Fruit fly (Drosophila melanogaster) whole organism, wandering third instar larva: Measurements from ENCODE around the gene DopEcR.

ENCODE experiments used
- Hr83 ChIP-seq: fragments of 200-300 bp; sonication (Bioruptor generic); optimal IDR thresholded peaks from 2 replicates; lab custom pipeline; 2016; ENCODE audit warnings: missing biosample characterization, mild to moderate bottlenecking, missing genetic modification characterization, moderate library complexity; ENCODE audit not compliant: poor library complexity, severe bottlenecking
- Myc ChIP-seq: fragments of >200 bp; optimal IDR thresholded peaks from 2 replicates; lab custom pipeline; 2017
- lola ChIP-seq: fragments of >200 bp; optimal IDR thresholded peaks from 2 replicates; lab custom pipeline; 2017; ENCODE audit warnings: missing biosample characterization, missing genetic modification characterization
- tai ChIP-seq: sonication (Bioruptor generic); optimal IDR thresholded peaks from 2 replicates; lab custom pipeline; 2016; ENCODE audit warnings: missing biosample characterization, missing genetic modification characterization
- usp ChIP-seq: fragments of >200 bp; optimal IDR thresholded peaks from 2 replicates; lab custom pipeline; 2017; ENCODE audit warnings: missing biosample characterization, missing genetic modification characterization

dm6 chr3L:4322032-4322617, 58.1 kb downstream of the DopEcR start, which contains the start of gene CG15014:
- no peak for TF ChIP-seq tai
- no peak for TF ChIP-seq Hr83 (GFP tag; lab: Kevin White, UChicago)
- no peak for TF ChIP-seq usp (GFP tag; lab: Kevin White, UChicago)
- no peak for TF ChIP-seq Myc (lab: Kevin White, UChicago)
- no peak for TF ChIP-seq lola (GFP tag; lab: Kevin White, UChicago)
